Worm (Caenorhabditis elegans): Measurements from ENCODE around the gene K10B4.3.

DNA sequence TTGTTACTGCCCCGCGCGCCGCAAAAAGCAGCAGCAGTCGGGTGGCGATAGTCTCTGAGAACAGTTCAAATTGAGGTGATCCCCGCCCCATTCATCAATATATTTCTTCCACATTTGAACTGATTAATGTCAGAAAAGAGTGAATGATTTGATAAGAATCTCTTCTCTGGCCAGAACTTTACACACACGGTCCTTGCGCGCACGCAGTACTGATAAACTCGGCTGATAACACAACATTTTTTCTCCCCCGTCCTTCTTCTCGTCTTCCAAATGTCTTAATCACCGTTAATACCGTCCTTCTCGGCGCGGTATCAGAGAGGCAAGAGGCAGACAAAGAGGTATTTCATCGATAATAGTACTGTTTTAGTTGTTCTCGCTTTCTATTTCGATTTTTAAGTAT lies 41.2 kb upstream of the K10B4.3 start, which contains the start of gene etr-1:
- TF ChIP-seq ZK546.5 (tag; optimal IDR thresholded peaks at IDR 0.05) (no peak), ztf-11 (tag; optimal IDR thresholded peaks at IDR 0.05) (no peak), F13H6.1 (tag; optimal IDR thresholded peaks at IDR 0.05) (peak; percentile 47), lin-13 (GFP tag; optimal IDR thresholded peaks at IDR 0.05) (no peak), elt-3 (tag; optimal IDR thresholded peaks at IDR 0.05) (no peak), nhr-11 (tag; optimal IDR thresholded peaks at IDR 0.05) (no peak), ama-1 (optimal IDR thresholded peaks at IDR 0.05) (no peak), unc-62 (GFP tag; optimal IDR thresholded peaks at IDR 0.05) (no peak), skn-1 (tag; optimal IDR thresholded peaks at IDR 0.05) (no peak), nhr-12 (tag; optimal IDR thresholded peaks at IDR 0.05) (no peak), fos-1 (tag; optimal IDR thresholded peaks at IDR 0.05) (peak; percentile 99), blmp-1 (tag; optimal IDR thresholded peaks at IDR 0.05; ENCODE audit: insufficient read depth) (peak; percentile 70)
